Fruit fly (Drosophila melanogaster): ENCODE measurements around the gene CG11663.

CG11663 gene

DNA sequence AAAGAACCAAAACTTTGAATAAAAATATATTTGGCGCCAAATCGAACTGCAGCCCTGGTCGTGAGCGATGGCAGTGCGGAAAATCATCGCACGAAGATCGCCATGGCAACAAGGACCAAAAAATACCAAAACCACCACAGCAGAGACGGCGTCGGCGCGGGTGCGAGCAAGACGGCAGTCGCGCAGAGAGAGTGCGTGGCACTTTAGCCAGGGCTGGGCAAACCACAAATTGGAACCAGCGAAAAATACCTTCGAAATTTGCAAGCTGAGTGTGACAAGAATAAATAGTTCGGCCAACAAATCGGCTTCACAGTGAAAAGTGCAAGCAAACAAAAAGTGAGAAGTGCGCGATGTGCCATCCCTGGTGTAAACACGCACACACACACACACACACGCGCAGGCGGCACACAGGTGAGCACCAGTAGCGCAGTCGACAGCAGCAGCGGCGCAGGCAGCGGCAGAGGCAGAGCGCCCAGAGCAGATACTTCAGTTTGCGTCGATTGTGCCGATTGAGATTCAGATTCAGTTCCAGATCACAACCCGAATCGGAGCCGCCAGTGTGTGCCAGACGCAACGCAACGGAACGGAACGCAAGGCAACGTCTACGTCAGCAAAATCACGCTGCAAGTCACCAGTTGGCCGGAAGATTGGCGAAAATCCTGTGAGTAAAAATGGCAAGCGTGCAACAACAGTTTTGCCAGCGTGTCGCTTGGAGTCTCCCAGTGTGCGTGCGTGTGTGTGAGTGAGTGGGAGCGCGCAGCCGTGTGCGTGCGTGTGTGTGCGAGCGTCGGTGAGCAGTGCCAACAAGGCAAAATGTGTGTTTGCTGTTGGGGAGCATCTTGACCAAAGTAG lies 41.0 kb downstream of the CG11663 start, which contains the start of gene TRAM (continued):
- TF ChIP-seq Taf1 (GFP tag; IDR thresholded peaks at IDR 0.05) (peak; percentile 97), CG6175 (GFP tag; IDR thresholded peaks at IDR 0.05) (peak; percentile 96), CG12071 (GFP tag; optimal IDR thresholded peaks at IDR 0.05) (peak; percentile 98), zfh2 (GFP tag; optimal IDR thresholded peaks at IDR 0.05) (peak; percentile 98), bsh (GFP tag; optimal IDR thresholded peaks at IDR 0.05) (peak; percentile 94 to 98), HLH4C (GFP tag; IDR thresholded peaks at IDR 0.05; ENCODE audit: partially characterized antibody) (peak; percentile 62), Hr39 (optimal IDR thresholded peaks at IDR 0.05) (peak; percentile 97), hkb (optimal IDR thresholded peaks at IDR 0.05) (no peak), hkb (GFP tag; IDR thresholded peaks at IDR 0.05) (peak; percentile 99), tx (GFP tag; optimal IDR thresholded peaks at IDR 0.05) (peak; percentile 98), psq (GFP tag; optimal IDR thresholded peaks at IDR 0.05) (peak; percentile 91)

DNA sequence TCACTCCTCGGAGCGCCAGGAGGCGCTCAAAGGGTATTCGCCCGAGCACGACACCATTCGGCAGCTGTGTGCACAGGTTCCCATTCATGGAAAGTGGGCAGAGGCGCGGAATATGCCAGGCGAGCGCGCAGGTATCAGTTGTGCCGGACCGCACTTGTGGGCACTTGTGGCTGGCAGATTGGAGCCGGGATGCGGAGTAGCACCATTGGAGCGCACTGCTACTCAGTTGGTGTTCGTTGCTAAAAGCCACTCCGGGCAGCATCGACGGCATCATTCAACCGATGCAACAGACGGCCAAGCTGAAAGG lies 41.6 kb downstream of the CG11663 start:
- TF ChIP-seq Hr39 (optimal IDR thresholded peaks at IDR 0.05) (peak; percentile 91), CG18764 (GFP tag; optimal IDR thresholded peaks at IDR 0.05) (no peak)

- TF ChIP-seq CG2116 (GFP tag; optimal IDR thresholded peaks at IDR 0.05), result peak; percentile 47
- TF ChIP-seq CG10431 (GFP tag; optimal IDR thresholded peaks at IDR 0.05), result no peak
- TF ChIP-seq pho (GFP tag; optimal IDR thresholded peaks at IDR 0.05), result no peak
- no peak for TF ChIP-seq CG9609 (GFP tag; optimal IDR thresholded peaks at IDR 0.05)
- TF ChIP-seq CG9797 (GFP tag; optimal IDR thresholded peaks at IDR 0.05), result peak; percentile 87
- peak; percentile 67 for TF ChIP-seq Med (GFP tag)
- TF ChIP-seq CG15073 (GFP tag; optimal IDR thresholded peaks at IDR 0.05), result no peak
- 0 out of 3 replicates have a peak, but pooled peaks have one; percentile 40 for TF ChIP-seq CG34224 (GFP tag; IDR thresholded peaks at IDR 0.05; ENCODE audit: partially characterized antibody)
- TF ChIP-seq CG4404 (GFP tag; IDR thresholded peaks at IDR 0.05), result no peak
- peak in 1 of 2 experiments; percentile 22 for TF ChIP-seq Pdp1 (GFP tag; optimal IDR thresholded peaks at IDR 0.05)
- TF ChIP-seq Scr (GFP tag; IDR thresholded peaks at IDR 0.05; ENCODE audit: partially characterized antibody), result peak; percentile 68
- peak; percentile 47 for TF ChIP-seq Myb (GFP tag; optimal IDR thresholded peaks at IDR 0.05)
- TF ChIP-seq slbo (GFP tag; IDR thresholded peaks at IDR 0.05), result peak; percentile 16; the same call in 1 of the 2 replicates
- TF ChIP-seq ara (GFP tag; IDR thresholded peaks at IDR 0.05), result no peak
- peak; percentile 2 for TF ChIP-seq gsb-n (tag; optimal IDR thresholded peaks at IDR 0.05)
- TF ChIP-seq CG7372 (GFP tag; IDR thresholded peaks at IDR 0.05), result no peak
- no peak for TF ChIP-seq CG13424 (tag; optimal IDR thresholded peaks at IDR 0.05)
- TF ChIP-seq CG9215 (GFP tag; IDR thresholded peaks at IDR 0.05), result no peak
- no peak for TF ChIP-seq org-1 (GFP tag; optimal IDR thresholded peaks at IDR 0.05)
- TF ChIP-seq sr (GFP tag; IDR thresholded peaks at IDR 0.05), result no peak
- no peak for TF ChIP-seq pita (GFP tag; optimal IDR thresholded peaks at IDR 0.05)
- no peak for TF ChIP-seq btn (GFP tag; optimal IDR thresholded peaks at IDR 0.05)
- peak; percentile 75 for TF ChIP-seq Dp (GFP tag; optimal IDR thresholded peaks at IDR 0.05)
- peak; percentile 58; the same call in 1 of the 2 replicates for TF ChIP-seq sna (GFP tag; IDR thresholded peaks at IDR 0.05; ENCODE audit: partially characterized antibody)
- no peak for TF ChIP-seq kah (GFP tag; optimal IDR thresholded peaks at IDR 0.05)
- no peak for TF ChIP-seq MTF-1 (GFP tag; optimal IDR thresholded peaks at IDR 0.05; ENCODE audit: borderline replicate concordance)
- TF ChIP-seq luna (GFP tag; optimal IDR thresholded peaks at IDR 0.05), result no peak
- no peak; the same call in 2 of the 3 replicates for TF ChIP-seq zen2 (GFP tag; IDR thresholded peaks at IDR 0.05; ENCODE audit: partially characterized antibody)
- no peak for TF ChIP-seq CG3995 (GFP tag; optimal IDR thresholded peaks at IDR 0.05)
- no peak for TF ChIP-seq D19B (GFP tag; optimal IDR thresholded peaks at IDR 0.05)
- TF ChIP-seq HmgZ (tag; optimal IDR thresholded peaks at IDR 0.05), result peak; percentile 46
- TF ChIP-seq hbn (GFP tag; IDR thresholded peaks at IDR 0.05; ENCODE audit: partially characterized antibody), result peak; percentile 46
- TF ChIP-seq H2.0 (GFP tag; IDR thresholded peaks at IDR 0.05), result no peak
- TF ChIP-seq MESR4 (GFP tag; optimal IDR thresholded peaks at IDR 0.05), result peak; percentile 16
Observed at dm6 chrX:940580-941184, 46.4 kb downstream of the CG11663 start, which contains the start of the genes CG3704 and mus81. TSS of gene CG3704 (minus strand) at chrX:940805. TSS of gene mus81 (plus strand) at chrX:941075.
